Fruit fly (Drosophila melanogaster) whole organism, wandering third instar larva: Measurements from ENCODE around the gene CG15432.

Experiments
- GATAd ChIP-seq: sonication (Bioruptor generic); optimal IDR thresholded peaks from 2 replicates; lab custom pipeline; 2016; ENCODE audit warnings: missing biosample characterization, missing genetic modification characterization
- Myc ChIP-seq: fragments of >200 bp; optimal IDR thresholded peaks from 2 replicates; lab custom pipeline; 2017
- OdsH ChIP-seq: fragments of 200-800 bp; sonication (Bioruptor generic); optimal IDR thresholded peaks from 2 replicates; lab custom pipeline; 2016; ENCODE audit warnings: missing biosample characterization, mild to moderate bottlenecking, missing genetic modification characterization
- ey ChIP-seq: fragments of 200-800 bp; sonication (Bioruptor generic); optimal IDR thresholded peaks from 2 replicates; lab custom pipeline; 2016; ENCODE audit warnings: missing biosample characterization, missing genetic modification characterization
- fru ChIP-seq: fragments of 200-800 bp; sonication (Bioruptor generic); optimal IDR thresholded peaks from 3 replicates; lab custom pipeline; 2016; ENCODE audit warnings: missing biosample characterization, mild to moderate bottlenecking, missing genetic modification characterization

dm6 chr2L:4458119-4459056 is 16.3 kb downstream of the CG15432 start, which contains the start of gene RpL27A:
- peak; percentile 17 for TF ChIP-seq ey (GFP tag; lab: Kevin White, UChicago)
- peak; percentile 40 for TF ChIP-seq Myc
- no peak for TF ChIP-seq GATAd (GFP tag; lab: Kevin White, UChicago)
- TF ChIP-seq OdsH (GFP tag; lab: Kevin White, UChicago): peak; percentile 19
- TF ChIP-seq fru: peak; percentile 20
